Fruit fly (Drosophila melanogaster) whole organism, embryonic: ENCODE measurements around the gene Ir87a.

Experiments
- Abd-B ChIP-seq: fragments of 200-800 bp; sonication (Bioruptor generic); optimal IDR thresholded peaks from 2 replicates; lab custom pipeline; 2018; ENCODE audit warnings: missing biosample characterization, mild to moderate bottlenecking, missing genetic modification characterization, moderate library complexity
- CG10147 ChIP-seq: fragments of 200-800 bp; sonication (Bioruptor generic); optimal IDR thresholded peaks from 2 replicates; lab custom pipeline; 2019; ENCODE audit warnings: missing biosample characterization, mild to moderate bottlenecking, missing genetic modification characterization, moderate library complexity
- CG10274 ChIP-seq: fragments of 200-800 bp; sonication (Bioruptor generic); optimal IDR thresholded peaks from 3 replicates; lab custom pipeline; 2017; ENCODE audit warnings: missing biosample characterization, mild to moderate bottlenecking, missing genetic modification characterization
- CG13287 ChIP-seq: fragments of 200-800 bp; sonication (Bioruptor generic); IDR thresholded peaks from 2 replicates; pipeline ENCODE4 v1.3.6; 2022; ENCODE audit warnings: missing biosample characterization, missing genetic modification characterization; ENCODE audit not compliant: partially characterized antibody
- CG13775 ChIP-seq: fragments of 200-800 bp; sonication (Bioruptor generic); optimal IDR thresholded peaks from 3 replicates; lab custom pipeline; 2017; ENCODE audit warnings: missing biosample characterization, mild to moderate bottlenecking, missing genetic modification characterization
- CG14050 ChIP-seq: fragments of 200-800 bp; sonication (Bioruptor generic); IDR thresholded peaks from 3 replicates; pipeline ENCODE4 v1.3.6; 2022; ENCODE audit warnings: missing biosample characterization, missing genetic modification characterization
- CG15696 ChIP-seq: fragments of 200-800 bp; sonication (Bioruptor generic); optimal IDR thresholded peaks from 2 replicates; lab custom pipeline; 2019; ENCODE audit warnings: missing biosample characterization, mild to moderate bottlenecking, missing genetic modification characterization, moderate library complexity
- CG1603 ChIP-seq: fragments of 200-800 bp; sonication (Bioruptor generic); optimal IDR thresholded peaks from 2 replicates; lab custom pipeline; 2019; ENCODE audit warnings: missing biosample characterization, mild to moderate bottlenecking, missing genetic modification characterization, moderate library complexity
- CG17186 ChIP-seq: fragments of 200-800 bp; sonication (Bioruptor generic); optimal IDR thresholded peaks from 3 replicates; lab custom pipeline; 2017; ENCODE audit warnings: missing biosample characterization, missing genetic modification reagents, missing genetic modification characterization
- CG18262 ChIP-seq: fragments of 200-800 bp; optimal IDR thresholded peaks from 3 replicates; lab custom pipeline; 2019; ENCODE audit warnings: missing biosample characterization, mild to moderate bottlenecking, missing genetic modification characterization, moderate library complexity
- CG32767 ChIP-seq: fragments of 200-800 bp; sonication (Bioruptor generic); IDR thresholded peaks from 2 replicates; pipeline ENCODE4 v1.3.6; 2022; ENCODE audit warnings: missing biosample characterization, missing genetic modification characterization
- CG3726 ChIP-seq: fragments of 200-800 bp; sonication (Bioruptor generic); IDR thresholded peaks from 3 replicates; pipeline ENCODE4, ENCODE4 v1.3.6; 2022; ENCODE audit warnings: missing biosample characterization, missing genetic modification characterization
- CG4707 ChIP-seq: fragments of 200-800 bp; sonication (Bioruptor generic); optimal IDR thresholded peaks from 2 replicates; lab custom pipeline; 2018; ENCODE audit warnings: missing biosample characterization, mild to moderate bottlenecking, missing genetic modification characterization, moderate library complexity
- CG7357 ChIP-seq: fragments of 200-800 bp; sonication (Bioruptor generic); IDR thresholded peaks from 3 replicates; pipeline ENCODE4 v1.3.6; 2022; ENCODE audit warnings: missing biosample characterization, missing genetic modification characterization
- CG7372 ChIP-seq: fragments of 200-800 bp; sonication (Bioruptor generic); IDR thresholded peaks from 2 replicates; pipeline ENCODE4 v1.3.6; 2022; ENCODE audit warnings: missing biosample characterization, missing genetic modification characterization
- CG8944 ChIP-seq: fragments of 200-800 bp; sonication (Bioruptor generic); optimal IDR thresholded peaks from 3 replicates; lab custom pipeline; 2016; ENCODE audit warnings: missing biosample characterization, missing genetic modification characterization
- CG9215 ChIP-seq: fragments of 200-800 bp; sonication (Bioruptor generic); IDR thresholded peaks from 2 replicates; pipeline ENCODE4 v1.3.6; 2022; ENCODE audit warnings: missing biosample characterization, missing genetic modification characterization
- CG9727 ChIP-seq: fragments of 200-800 bp; sonication (Bioruptor generic); optimal IDR thresholded peaks from 3 replicates; lab custom pipeline; 2017; ENCODE audit warnings: missing biosample characterization, mild to moderate bottlenecking, missing genetic modification characterization
- CoRest ChIP-seq: fragments of 200-800 bp; sonication (Bioruptor generic); optimal IDR thresholded peaks from 3 replicates; lab custom pipeline; 2018; ENCODE audit warnings: missing biosample characterization, mild to moderate bottlenecking, missing genetic modification characterization, moderate library complexity
- D ChIP-seq, 2 experiments: fragments of 200-800 bp in 1 of 2; fragments of >200 bp in 1 of 2; sonication (Bioruptor generic) in 1 of 2; optimal IDR thresholded peaks; 2 replicates in 1 of 2; 3 replicates in 1 of 2; lab custom pipeline; 2017; ENCODE audit warnings: mild to moderate bottlenecking in 1 of 2, missing biosample characterization in 1 of 2, missing genetic modification characterization in 1 of 2, missing genetic modification reagents in 1 of 2
- D19A ChIP-seq: fragments of 200-800 bp; optimal IDR thresholded peaks from 3 replicates; lab custom pipeline; 2019; ENCODE audit warnings: missing biosample characterization, mild to moderate bottlenecking, missing genetic modification characterization, moderate library complexity
- D19B ChIP-seq: fragments of 200-800 bp; sonication (Bioruptor generic); optimal IDR thresholded peaks from 2 replicates; lab custom pipeline; 2017; ENCODE audit warnings: missing biosample characterization, mild to moderate bottlenecking, missing genetic modification characterization
- E2f2 ChIP-seq: fragments of 200-800 bp; sonication (Bioruptor generic); IDR thresholded peaks from 2 replicates; pipeline ENCODE4 v1.3.6; 2022; ENCODE audit warnings: missing biosample characterization, missing genetic modification characterization
- Gug ChIP-seq: fragments of 200-800 bp; sonication (Bioruptor generic); IDR thresholded peaks from 4 replicates; pipeline ENCODE4 v1.3.6; 2022; ENCODE audit warnings: missing biosample characterization, missing genetic modification characterization
- Lhr ChIP-seq: fragments of 200-800 bp; sonication (Bioruptor generic); optimal IDR thresholded peaks from 3 replicates; lab custom pipeline; 2017; ENCODE audit warnings: mild to moderate bottlenecking, missing biosample characterization, missing genetic modification reagents, missing genetic modification characterization
- Optix ChIP-seq: fragments of 200-800 bp; sonication (Bioruptor generic); IDR thresholded peaks from 3 replicates; pipeline ENCODE4 v1.3.6; 2022; ENCODE audit warnings: missing biosample characterization, missing genetic modification characterization
- Ssrp ChIP-seq: fragments of 200-800 bp; sonication (Bioruptor generic); optimal IDR thresholded peaks from 2 replicates; lab custom pipeline; 2018; ENCODE audit warnings: missing biosample characterization, mild to moderate bottlenecking, missing genetic modification characterization, moderate library complexity
- TFAM ChIP-seq: fragments of 200-800 bp; sonication (Bioruptor generic); optimal IDR thresholded peaks from 2 replicates; lab custom pipeline; 2017; ENCODE audit warnings: missing biosample characterization, missing genetic modification characterization, inconsistent platforms
- ash1 ChIP-seq: fragments of 200-800 bp; sonication (Bioruptor generic); optimal IDR thresholded peaks from 2 replicates; lab custom pipeline; 2018; ENCODE audit warnings: missing biosample characterization, mild to moderate bottlenecking, missing genetic modification characterization
- cad ChIP-seq: fragments of >200 bp; optimal IDR thresholded peaks from 2 replicates; lab custom pipeline; 2017; ENCODE audit warnings: missing biosample characterization, missing genetic modification characterization
- chinmo ChIP-seq: fragments of 200-800 bp; sonication (Bioruptor generic); IDR thresholded peaks from 4 replicates; pipeline ENCODE4 v1.3.6; 2022; ENCODE audit warnings: missing biosample characterization, missing genetic modification characterization; ENCODE audit not compliant: partially characterized antibody
- dan ChIP-seq: fragments of 200-800 bp; sonication (Bioruptor generic); IDR thresholded peaks from 2 replicates; pipeline ENCODE4 v1.3.6; 2022; ENCODE audit warnings: missing biosample characterization, missing genetic modification characterization
- gem ChIP-seq: fragments of 200-800 bp; sonication (Bioruptor generic); optimal IDR thresholded peaks from 2 replicates; lab custom pipeline; 2019; ENCODE audit warnings: missing biosample characterization, mild to moderate bottlenecking, missing genetic modification characterization, moderate library complexity
- gfzf ChIP-seq: fragments of 200-800 bp; sonication (Bioruptor generic); optimal IDR thresholded peaks from 2 replicates; lab custom pipeline; 2016; ENCODE audit warnings: missing biosample characterization, mild to moderate bottlenecking, missing genetic modification characterization, moderate library complexity
- lbe ChIP-seq: fragments of 200-800 bp; sonication (Bioruptor generic); optimal IDR thresholded peaks from 2 replicates; lab custom pipeline; 2016; ENCODE audit warnings: missing biosample characterization, mild to moderate bottlenecking, missing genetic modification characterization
- nom ChIP-seq: fragments of 200-800 bp; sonication (Bioruptor generic); optimal IDR thresholded peaks from 2 replicates; lab custom pipeline; 2017; ENCODE audit warnings: missing biosample characterization, missing genetic modification characterization, mild to moderate bottlenecking, moderate library complexity, missing genetic modification reagents
- odd ChIP-seq: fragments of 200-800 bp; sonication (Bioruptor generic); optimal IDR thresholded peaks from 2 replicates; lab custom pipeline; 2017; ENCODE audit warnings: missing biosample characterization, mild to moderate bottlenecking, missing genetic modification characterization
- p53 ChIP-seq: fragments of 200-800 bp; sonication (Bioruptor generic); optimal IDR thresholded peaks from 2 replicates; lab custom pipeline; 2016; ENCODE audit warnings: missing biosample characterization, missing genetic modification characterization
- prd ChIP-seq, 3 experiments: fragments of >200 bp in 2 of 3; fragments of 200-800 bp in 1 of 3; sonication (Bioruptor generic) in 1 of 3; optimal IDR thresholded peaks in 2 of 3; IDR thresholded peaks in 1 of 3; 2 replicates in 2 of 3; 3 replicates in 1 of 3; pipeline versions ENCODE4 v1.3.6 to Lab custom; 2017 to 2022; ENCODE audit warnings: missing biosample characterization in 1 of 3, missing genetic modification characterization in 1 of 3
- rib ChIP-seq: fragments of 200-800 bp; sonication (Bioruptor generic); IDR thresholded peaks from 2 replicates; pipeline ENCODE4 v1.3.6; 2022; ENCODE audit warnings: missing biosample characterization, missing genetic modification characterization
- scrt ChIP-seq: fragments of 200-800 bp; sonication (Bioruptor generic); optimal IDR thresholded peaks from 2 replicates; lab custom pipeline; 2018; ENCODE audit warnings: missing biosample characterization, mild to moderate bottlenecking, missing genetic modification characterization, moderate library complexity
- sqz ChIP-seq: fragments of 200-800 bp; sonication (Bioruptor generic); optimal IDR thresholded peaks from 3 replicates; lab custom pipeline; 2018; ENCODE audit warnings: missing biosample characterization, mild to moderate bottlenecking, missing genetic modification characterization
- sr ChIP-seq: fragments of 200-800 bp; sonication (Bioruptor generic); IDR thresholded peaks from 3 replicates; pipeline ENCODE4 v1.3.6; 2022; ENCODE audit warnings: missing biosample characterization, missing genetic modification characterization
- sug ChIP-seq: fragments of 200-800 bp; optimal IDR thresholded peaks from 2 replicates; lab custom pipeline; 2019; ENCODE audit warnings: missing biosample characterization, mild to moderate bottlenecking, missing genetic modification characterization, moderate library complexity
- tin ChIP-seq: fragments of 200-800 bp; sonication (Bioruptor generic); optimal IDR thresholded peaks from 3 replicates; lab custom pipeline; 2016; ENCODE audit warnings: missing biosample characterization, missing genetic modification characterization
- tll ChIP-seq, 2 experiments: fragments of 200-800 bp in 1 of 2; fragments of >200 bp in 1 of 2; sonication (Bioruptor generic) in 1 of 2; optimal IDR thresholded peaks; 2 replicates each; lab custom pipeline; 2017 to 2019; ENCODE audit warnings: missing biosample characterization in 2 of 2, missing genetic modification characterization in 2 of 2, mild to moderate bottlenecking in 1 of 2, moderate library complexity in 1 of 2
- ttk ChIP-seq: fragments of 200-800 bp; sonication (Bioruptor generic); IDR thresholded peaks from 2 replicates; pipeline ENCODE4 v2.1.2; 2022; ENCODE audit warnings: missing biosample characterization, missing genetic modification characterization
- wdn ChIP-seq: fragments of 200-800 bp; sonication (Bioruptor generic); IDR thresholded peaks from 2 replicates; pipeline ENCODE4 v1.3.6; 2022; ENCODE audit warnings: missing biosample characterization, missing genetic modification characterization

Ir87a gene

DNA sequence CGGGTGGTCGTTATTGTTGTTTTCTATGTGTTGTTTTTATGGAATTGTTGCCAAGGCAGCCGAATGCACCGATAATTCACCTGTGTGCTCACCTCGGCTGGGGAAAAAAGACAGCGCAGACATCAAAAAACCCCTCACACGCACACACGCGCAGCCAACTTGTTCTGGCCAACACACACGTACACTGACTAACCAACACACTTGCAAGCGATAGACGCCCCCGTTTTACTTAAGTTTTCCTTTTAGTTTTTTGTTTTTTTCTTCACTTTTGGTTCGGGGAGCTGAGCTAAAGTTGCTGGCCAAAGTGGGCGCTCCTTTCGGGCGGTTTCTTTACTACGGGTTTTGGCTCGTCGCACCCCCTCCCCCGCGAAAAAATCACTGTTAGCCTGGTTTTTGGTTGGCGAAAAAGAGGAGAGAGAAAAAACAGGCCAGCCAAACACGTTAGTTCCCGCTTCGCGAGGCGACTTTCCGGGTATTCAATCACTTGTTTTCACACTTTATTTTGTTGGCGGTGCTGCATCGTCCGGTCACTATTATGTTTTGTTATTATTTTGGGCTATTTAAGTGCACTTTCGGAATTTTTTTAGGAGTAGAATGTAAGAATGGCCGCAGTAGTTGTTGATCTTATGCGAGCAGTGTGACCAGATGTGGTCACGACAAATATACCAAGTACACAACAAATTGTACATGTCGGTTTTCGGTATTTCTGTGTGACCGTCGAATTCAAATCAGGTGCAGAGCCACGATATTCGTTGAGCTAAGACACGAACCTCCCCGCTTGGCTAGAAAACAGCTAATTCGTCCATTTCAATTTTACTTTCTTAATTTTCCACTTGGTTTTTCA lies 14.5 kb downstream of the Ir87a start, which contains the start of gene yrt (continued):
- TF ChIP-seq CG9215 (GFP tag; lab: Robert Waterston, UW) (no peak), CG18262 (tag; lab: Kevin White, UChicago) (peak; percentile 5), rib (GFP tag; lab: Robert Waterston, UW) (no peak), Optix (GFP tag; lab: Robert Waterston, UW) (no peak), ttk (GFP tag; lab: Robert Waterston, UW) (no peak), prd (optimal IDR thresholded peaks at IDR 0.05; lab: Kevin White, UChicago) (no peak), prd (GFP tag; IDR thresholded peaks at IDR 0.05; lab: Robert Waterston, UW) (no peak), lbe (GFP tag; lab: Kevin White, UChicago) (no peak), gfzf (GFP tag; lab: Kevin White, UChicago) (peak; percentile 96), Ssrp (tag; lab: Kevin White, UChicago) (no peak), tin (GFP tag; lab: Kevin White, UChicago) (no peak), CG3726 (GFP tag; lab: Robert Waterston, UW) (no peak), Abd-B (GFP tag; lab: Kevin White, UChicago) (no peak), odd (no peak), CG13287 (GFP tag; lab: Robert Waterston, UW) (peak; percentile 44), CG7357 (GFP tag; lab: Robert Waterston, UW) (no peak), E2f2 (GFP tag; lab: Robert Waterston, UW) (peak; percentile 59), D (optimal IDR thresholded peaks at IDR 0.05; lab: Kevin White, UChicago) (no peak), D (GFP tag; optimal IDR thresholded peaks at IDR 0.05; lab: Kevin White, UChicago) (no peak), gem (tag; lab: Kevin White, UChicago) (no peak), D19B (GFP tag; lab: Kevin White, UChicago) (no peak), Gug (no peak), CoRest (tag; lab: Kevin White, UChicago) (peak; percentile 15), dan (GFP tag; lab: Robert Waterston, UW) (no peak), sug (peak; percentile 3), CG17186 (peak; percentile 26), ash1 (no peak), Lhr (GFP tag; lab: Kevin White, UChicago) (peak; percentile 85), sqz (GFP tag; lab: Kevin White, UChicago) (peak; percentile 38), CG8944 (GFP tag; lab: Kevin White, UChicago) (no peak), tll (GFP tag; optimal IDR thresholded peaks at IDR 0.05; lab: Kevin White, UChicago) (no peak), scrt (GFP tag; lab: Kevin White, UChicago) (peak; percentile 11), CG13775 (GFP tag; lab: Kevin White, UChicago) (no peak), CG15696 (peak; percentile 13), chinmo (GFP tag; lab: Robert Waterston, UW) (0 out of 4 replicates have a peak, but pooled peaks have one; percentile 43), p53 (GFP tag; lab: Kevin White, UChicago) (no peak), nom (GFP tag; lab: Kevin White, UChicago) (no peak), sr (GFP tag; lab: Robert Waterston, UW) (no peak), D19A (tag; lab: Kevin White, UChicago) (no peak), wdn (GFP tag; lab: Robert Waterston, UW) (no peak), CG4707 (GFP tag; lab: Kevin White, UChicago) (no peak), CG9727 (GFP tag; lab: Kevin White, UChicago) (no peak), CG7372 (GFP tag; lab: Robert Waterston, UW) (no peak), CG10147 (GFP tag; lab: Kevin White, UChicago) (no peak), CG1603 (tag; lab: Kevin White, UChicago) (peak; percentile 72), CG10274 (GFP tag; lab: Kevin White, UChicago) (no peak), cad (GFP tag; lab: Kevin White, UChicago) (no peak), CG32767 (no peak), TFAM (GFP tag; lab: Kevin White, UChicago) (no peak), CG14050 (GFP tag; lab: Robert Waterston, UW) (no peak)
